Fruit fly (Drosophila melanogaster) whole organism, wandering third instar larva: Measurements from ENCODE around the gene CG42780.
A peak's percentile ranks its signal among the peaks of the same experiment; 100 is the strongest.

Experiments used
- Abd-B ChIP-seq: fragments of >200 bp; optimal IDR thresholded peaks from 2 replicates; lab custom pipeline; 2017; ENCODE audit warnings: missing biosample characterization, missing genetic modification characterization
- CG32264 ChIP-seq: fragments of 200-800 bp; sonication (Bioruptor generic); optimal IDR thresholded peaks from 2 replicates; lab custom pipeline; 2016; ENCODE audit warnings: missing biosample characterization, missing genetic modification characterization
- CG9705 ChIP-seq: fragments of 200-800 bp; sonication (Bioruptor generic); optimal IDR thresholded peaks from 2 replicates; lab custom pipeline; 2018; ENCODE audit warnings: missing biosample characterization, mild to moderate bottlenecking, missing genetic modification characterization
- CrebA ChIP-seq: fragments of 200-800 bp; sonication (Bioruptor generic); optimal IDR thresholded peaks from 2 replicates; lab custom pipeline; 2016; ENCODE audit warnings: missing biosample characterization, mild to moderate bottlenecking, missing genetic modification characterization, borderline replicate concordance
- Dfd ChIP-seq: fragments of >200 bp; optimal IDR thresholded peaks from 2 replicates; lab custom pipeline; 2017; ENCODE audit warnings: missing biosample characterization, missing genetic modification characterization
- Dif ChIP-seq: fragments of 200-275, 200-300 bp; sonication (Bioruptor generic); optimal IDR thresholded peaks from 2 replicates; lab custom pipeline; 2018; ENCODE audit warnings: missing biosample characterization, missing genetic modification characterization; ENCODE audit not compliant: partially characterized antibody
- GATAd ChIP-seq: sonication (Bioruptor generic); optimal IDR thresholded peaks from 2 replicates; lab custom pipeline; 2016; ENCODE audit warnings: missing biosample characterization, missing genetic modification characterization
- HLH106 ChIP-seq: fragments of 200-800 bp; optimal IDR thresholded peaks from 3 replicates; lab custom pipeline; 2019; ENCODE audit warnings: missing biosample characterization, mild to moderate bottlenecking, missing genetic modification characterization, moderate library complexity
- Hnf4 ChIP-seq: fragments of 200-800 bp; sonication (Bioruptor generic); optimal IDR thresholded peaks from 2 replicates; lab custom pipeline; 2016; ENCODE audit warnings: missing biosample characterization, mild to moderate bottlenecking, missing genetic modification characterization
- Jra ChIP-seq: sonication (Bioruptor generic); optimal IDR thresholded peaks from 2 replicates; lab custom pipeline; 2016; ENCODE audit warnings: missing biosample characterization, missing genetic modification characterization
- Mio ChIP-seq: sonication (Bioruptor generic); optimal IDR thresholded peaks from 2 replicates; lab custom pipeline; 2016; ENCODE audit warnings: missing biosample characterization, missing genetic modification characterization
- Myc ChIP-seq: fragments of >200 bp; optimal IDR thresholded peaks from 2 replicates; lab custom pipeline; 2017
- N ChIP-seq: fragments of >200 bp; optimal IDR thresholded peaks from 2 replicates; lab custom pipeline; 2018; ENCODE audit warnings: missing biosample characterization, missing external identifiers, missing genetic modification characterization
- OdsH ChIP-seq: fragments of 200-800 bp; sonication (Bioruptor generic); optimal IDR thresholded peaks from 2 replicates; lab custom pipeline; 2016; ENCODE audit warnings: missing biosample characterization, mild to moderate bottlenecking, missing genetic modification characterization
- Rel ChIP-seq, 2 experiments: fragments of 200-800 bp; sonication (Bioruptor generic) in 1 of 2; optimal IDR thresholded peaks; 2 replicates in 1 of 2; 3 replicates in 1 of 2; lab custom pipeline; 2016 to 2019; ENCODE audit warnings: mild to moderate bottlenecking in 2 of 2, missing biosample characterization in 2 of 2, missing genetic modification characterization in 2 of 2, moderate library complexity in 1 of 2
- Sp1 ChIP-seq: fragments of 200-800 bp; sonication (Bioruptor generic); optimal IDR thresholded peaks from 3 replicates; lab custom pipeline; 2019; ENCODE audit warnings: missing biosample characterization, mild to moderate bottlenecking, missing genetic modification characterization, moderate library complexity
- Vsx2 ChIP-seq: fragments of 200-300, 225-300 bp; sonication (Bioruptor generic); optimal IDR thresholded peaks from 2 replicates; lab custom pipeline; 2018; ENCODE audit warnings: missing biosample characterization, missing genetic modification characterization; ENCODE audit not compliant: partially characterized antibody
- br ChIP-seq: fragments of 200-800 bp; sonication (Bioruptor generic); optimal IDR thresholded peaks from 2 replicates; lab custom pipeline; 2016; ENCODE audit warnings: missing biosample characterization, missing genetic modification characterization
- brk ChIP-seq: fragments of 200-800 bp; sonication (Bioruptor generic); optimal IDR thresholded peaks from 2 replicates; lab custom pipeline; 2016; ENCODE audit warnings: missing biosample characterization, mild to moderate bottlenecking, missing genetic modification characterization
- dl ChIP-seq, 2 experiments: fragments of 175-275, 200-275 bp in 1 of 2; fragments of 200-275 bp in 1 of 2; sonication (Bioruptor generic); optimal IDR thresholded peaks; lab custom pipeline; 2018; ENCODE audit warnings: mild to moderate bottlenecking in 2 of 2, missing biosample characterization in 2 of 2, missing genetic modification characterization in 2 of 2, moderate library complexity in 2 of 2; ENCODE audit not compliant: partially characterized antibody in 2 of 2, insufficient read depth in 1 of 2
- dmrt93B ChIP-seq: fragments of 200-800 bp; sonication (Bioruptor generic); optimal IDR thresholded peaks from 2 replicates; lab custom pipeline; 2018; ENCODE audit warnings: missing biosample characterization, mild to moderate bottlenecking, missing genetic modification characterization
- dsf ChIP-seq: sonication (Bioruptor generic); optimal IDR thresholded peaks from 2 replicates; lab custom pipeline; 2016; ENCODE audit warnings: missing biosample characterization, missing genetic modification characterization, borderline replicate concordance
- ey ChIP-seq: fragments of 200-800 bp; sonication (Bioruptor generic); optimal IDR thresholded peaks from 2 replicates; lab custom pipeline; 2016; ENCODE audit warnings: missing biosample characterization, missing genetic modification characterization
- fru ChIP-seq: fragments of 200-800 bp; sonication (Bioruptor generic); optimal IDR thresholded peaks from 3 replicates; lab custom pipeline; 2016; ENCODE audit warnings: missing biosample characterization, mild to moderate bottlenecking, missing genetic modification characterization
- jim ChIP-seq: fragments of 175-275, 200-325 bp; sonication (Bioruptor generic); optimal IDR thresholded peaks from 2 replicates; lab custom pipeline; 2016; ENCODE audit warnings: missing biosample characterization, mild to moderate bottlenecking, missing genetic modification characterization
- lola ChIP-seq: fragments of >200 bp; optimal IDR thresholded peaks from 2 replicates; lab custom pipeline; 2017; ENCODE audit warnings: missing biosample characterization, missing genetic modification characterization
- pan ChIP-seq: fragments of >200 bp; optimal IDR thresholded peaks from 2 replicates; lab custom pipeline; 2017
- psq ChIP-seq: fragments of 200-800 bp; sonication (Bioruptor generic); optimal IDR thresholded peaks from 3 replicates; lab custom pipeline; 2017; ENCODE audit warnings: missing biosample characterization, mild to moderate bottlenecking, missing genetic modification characterization, moderate library complexity
- rgr ChIP-seq: fragments of 200-800 bp; sonication (Bioruptor generic); optimal IDR thresholded peaks from 3 replicates; lab custom pipeline; 2016; ENCODE audit warnings: missing biosample characterization, mild to moderate bottlenecking, missing genetic modification characterization
- sage ChIP-seq: fragments of 200-800 bp; sonication (Bioruptor generic); optimal IDR thresholded peaks from 2 replicates; lab custom pipeline; 2016; ENCODE audit warnings: missing biosample characterization, mild to moderate bottlenecking, missing genetic modification characterization
- sv ChIP-seq: fragments of 200-800 bp; sonication (Bioruptor generic); optimal IDR thresholded peaks from 3 replicates; lab custom pipeline; 2016; ENCODE audit warnings: missing biosample characterization, missing genetic modification characterization
- usp ChIP-seq: fragments of >200 bp; optimal IDR thresholded peaks from 2 replicates; lab custom pipeline; 2017; ENCODE audit warnings: missing biosample characterization, missing genetic modification characterization
- woc ChIP-seq: sonication (Bioruptor generic); optimal IDR thresholded peaks from 2 replicates; lab custom pipeline; 2016; ENCODE audit warnings: missing biosample characterization, mild to moderate bottlenecking, missing genetic modification characterization

Gene CG42780

dm6 chrX:7305753-7306338, 26.1 kb downstream of the CG42780 start (continued):
- TF ChIP-seq CG32264 (peak; percentile 35), Mio (GFP tag; lab: Kevin White, UChicago) (no peak), N (peak; percentile 5), Jra (GFP tag; lab: Kevin White, UChicago) (peak; percentile 5)

dm6 chrX:7304798-7305447, 27.1 kb downstream of the CG42780 start:
- TF ChIP-seq pan (lab: Kevin White, UChicago) (no peak), br (GFP tag; lab: Kevin White, UChicago) (peak; percentile 16), Mio (GFP tag; lab: Kevin White, UChicago) (no peak), OdsH (GFP tag; lab: Kevin White, UChicago) (no peak), CrebA (peak; percentile 69), lola (GFP tag; lab: Kevin White, UChicago) (no peak), ey (GFP tag; lab: Kevin White, UChicago) (no peak), Sp1 (GFP tag; lab: Kevin White, UChicago) (peak; percentile 12), N (no peak), Myc (lab: Kevin White, UChicago) (no peak), Dfd (GFP tag; lab: Kevin White, UChicago) (no peak), woc (GFP tag; lab: Kevin White, UChicago) (no peak), dl (GFP tag; optimal IDR thresholded peaks at IDR 0.05; lab: Kevin White, UChicago; ENCODE audit: insufficient read depth in 1 of 2, partially characterized antibody in 2 of 2) (no peak), jim (GFP tag; lab: Kevin White, UChicago) (peak; percentile 89), usp (GFP tag; lab: Kevin White, UChicago) (no peak), Dif (GFP tag; lab: Kevin White, UChicago) (no peak), Rel (GFP tag; optimal IDR thresholded peaks at IDR 0.05; lab: Kevin White, UChicago) (no peak), Rel (tag; optimal IDR thresholded peaks at IDR 0.05; lab: Kevin White, UChicago) (no peak), GATAd (GFP tag; lab: Kevin White, UChicago) (no peak), brk (GFP tag; lab: Kevin White, UChicago) (no peak), fru (GFP tag; lab: Kevin White, UChicago) (peak; percentile 53), rgr (GFP tag; lab: Kevin White, UChicago) (no peak), Jra (GFP tag; lab: Kevin White, UChicago) (no peak), CG9705 (GFP tag; lab: Kevin White, UChicago) (no peak), Hnf4 (GFP tag; lab: Kevin White, UChicago) (peak; percentile 18), dsf (no peak), dmrt93B (no peak), HLH106 (tag; lab: Kevin White, UChicago) (peak; percentile 8), sv (GFP tag; lab: Kevin White, UChicago) (no peak), sage (GFP tag; lab: Kevin White, UChicago) (peak; percentile 22), psq (GFP tag; lab: Kevin White, UChicago) (peak; percentile 94), Vsx2 (GFP tag; lab: Kevin White, UChicago) (no peak), CG32264 (no peak), Abd-B (GFP tag; lab: Kevin White, UChicago) (no peak)
- TF ChIP-seq, all 38 proteins: peak for 9

- TF ChIP-seq pan (lab: Kevin White, UChicago) (no peak), rgr (GFP tag; lab: Kevin White, UChicago) (no peak), Rel (GFP tag; optimal IDR thresholded peaks at IDR 0.05; lab: Kevin White, UChicago) (no peak), Rel (tag; optimal IDR thresholded peaks at IDR 0.05; lab: Kevin White, UChicago) (peak; percentile 31)
Observed at dm6 chrX:7303848-7304427, 28.1 kb downstream of the CG42780 start.
